Worm (Caenorhabditis elegans) whole organism, L2 larva: Measurements from ENCODE around the gene str-67.

Experiments
- C34F6.9 ChIP-seq: fragments of 150-350 bp; optimal IDR thresholded peaks from 2 replicates; lab custom pipeline; 2014; ENCODE audit warnings: missing biosample characterization, missing genetic modification characterization
- F13H6.1 ChIP-seq: sonication (generic microtip); optimal IDR thresholded peaks from 2 replicates; lab custom pipeline; 2016; ENCODE audit warnings: missing genetic modification characterization, missing compliant biosample characterization
- R02D3.7 ChIP-seq: fragments of 150-350 bp; optimal IDR thresholded peaks from 2 replicates; lab custom pipeline; 2014; ENCODE audit warnings: missing biosample characterization, missing genetic modification characterization
- Y55F3AM.14 ChIP-seq: fragments of 200-800 bp; sonication (Bioruptor generic); optimal IDR thresholded peaks from 2 replicates; lab custom pipeline; 2018; ENCODE audit warnings: mild to moderate bottlenecking, missing genetic modification characterization, missing compliant biosample characterization
- ZK546.5 ChIP-seq: sonication (generic microtip); optimal IDR thresholded peaks from 2 replicates; lab custom pipeline; 2017; ENCODE audit warnings: missing biosample characterization, missing genetic modification characterization
- alr-1 ChIP-seq: fragments of 150-350 bp; optimal IDR thresholded peaks from 2 replicates; lab custom pipeline; 2014; ENCODE audit warnings: missing biosample characterization, missing genetic modification characterization
- aly-2 ChIP-seq: fragments of 150-350 bp; optimal IDR thresholded peaks from 2 replicates; lab custom pipeline; 2014; ENCODE audit warnings: missing biosample characterization, missing genetic modification characterization
- ama-1 ChIP-seq: fragments of 150-350 bp; optimal IDR thresholded peaks from 2 replicates; lab custom pipeline; 2018; ENCODE audit warnings: inconsistent platforms
- blmp-1 ChIP-seq: sonication (generic microtip); optimal IDR thresholded peaks from 2 replicates; lab custom pipeline; 2017; ENCODE audit warnings: missing genetic modification characterization, mild to moderate bottlenecking, missing compliant biosample characterization, antibody characterized with exemption, moderate library complexity; ENCODE audit not compliant: insufficient read depth
- ceh-16 ChIP-seq: fragments of 150-350 bp; optimal IDR thresholded peaks from 2 replicates; lab custom pipeline; 2014; ENCODE audit warnings: missing biosample characterization, missing genetic modification characterization
- dmd-4 ChIP-seq: sonication (generic microtip); optimal IDR thresholded peaks from 2 replicates; lab custom pipeline; 2017; ENCODE audit warnings: missing biosample characterization, missing genetic modification characterization
- elt-1 ChIP-seq: fragments of 150-350 bp; optimal IDR thresholded peaks from 2 replicates; lab custom pipeline; 2014; ENCODE audit warnings: missing biosample characterization, missing genetic modification characterization
- elt-3 ChIP-seq: sonication (generic microtip); optimal IDR thresholded peaks from 2 replicates; lab custom pipeline; 2017; ENCODE audit warnings: missing biosample characterization, missing genetic modification characterization
- fos-1 ChIP-seq: fragments of 150-350 bp; optimal IDR thresholded peaks from 2 replicates; lab custom pipeline; 2014; ENCODE audit warnings: missing biosample characterization, missing genetic modification characterization
- lin-11 ChIP-seq: fragments of 150-350 bp; sonication (generic microtip); optimal IDR thresholded peaks from 2 replicates; lab custom pipeline; 2014; ENCODE audit warnings: missing biosample characterization, missing genetic modification characterization, inconsistent platforms, mixed read lengths
- lin-13 ChIP-seq: fragments of 150-350 bp; optimal IDR thresholded peaks from 2 replicates; lab custom pipeline; 2014; ENCODE audit warnings: missing biosample characterization, missing genetic modification reagents, missing genetic modification characterization
- lin-39 ChIP-seq: fragments of 150-350 bp; optimal IDR thresholded peaks from 2 replicates; lab custom pipeline; 2014; ENCODE audit warnings: missing biosample characterization, missing genetic modification reagents, missing genetic modification characterization
- lsy-2 ChIP-seq, 2 experiments: fragments of 150-350 bp in 1 of 2; sonication (generic microtip) in 1 of 2; optimal IDR thresholded peaks; 2 replicates each; lab custom pipeline; 2014 to 2017; ENCODE audit warnings: missing biosample characterization in 2 of 2, missing genetic modification characterization in 2 of 2
- mab-5 ChIP-seq: fragments of 150-350 bp; optimal IDR thresholded peaks from 2 replicates; lab custom pipeline; 2014; ENCODE audit warnings: missing biosample characterization, missing genetic modification characterization
- nhr-10 ChIP-seq: sonication (generic microtip); optimal IDR thresholded peaks from 2 replicates; lab custom pipeline; 2017; ENCODE audit warnings: missing biosample characterization, missing genetic modification characterization
- nhr-12 ChIP-seq: fragments of 150-350 bp; optimal IDR thresholded peaks from 2 replicates; lab custom pipeline; 2014; ENCODE audit warnings: missing biosample characterization, missing genetic modification characterization
- nhr-21 ChIP-seq: fragments of 150-350 bp; optimal IDR thresholded peaks from 2 replicates; lab custom pipeline; 2014; ENCODE audit warnings: missing biosample characterization, missing genetic modification characterization
- nhr-23 ChIP-seq: fragments of 150-350 bp; optimal IDR thresholded peaks from 2 replicates; lab custom pipeline; 2014; ENCODE audit warnings: missing biosample characterization, missing genetic modification reagents, missing genetic modification characterization
- nhr-25 ChIP-seq: fragments of 150-350 bp; sonication (generic microtip); optimal IDR thresholded peaks from 3 replicates; lab custom pipeline; 2014; ENCODE audit warnings: missing biosample characterization, missing genetic modification characterization
- nhr-77 ChIP-seq: fragments of 150-350 bp; optimal IDR thresholded peaks from 2 replicates; lab custom pipeline; 2014; ENCODE audit warnings: missing biosample characterization, missing genetic modification characterization
- sem-4 ChIP-seq: fragments of 150-350 bp; optimal IDR thresholded peaks from 2 replicates; lab custom pipeline; 2014; ENCODE audit warnings: missing biosample characterization, missing genetic modification reagents, missing genetic modification characterization
- skn-1 ChIP-seq: sonication (generic microtip); optimal IDR thresholded peaks from 2 replicates; lab custom pipeline; 2017; ENCODE audit warnings: missing biosample characterization, missing genetic modification characterization
- sma-3 ChIP-seq: sonication (generic microtip); optimal IDR thresholded peaks from 2 replicates; lab custom pipeline; 2016; ENCODE audit warnings: missing genetic modification reagents, missing genetic modification characterization, missing compliant biosample characterization
- sma-9 ChIP-seq, 2 experiments: fragments of 150-350 bp in 1 of 2; sonication (generic microtip) in 1 of 2; optimal IDR thresholded peaks; 2 replicates each; lab custom pipeline; 2014 to 2016; ENCODE audit warnings: missing genetic modification characterization in 2 of 2, mild to moderate bottlenecking in 1 of 2, missing biosample characterization in 1 of 2, missing compliant biosample characterization in 1 of 2, missing genetic modification reagents in 1 of 2, moderate library complexity in 1 of 2
- snpc-4 ChIP-seq: fragments of 150-350 bp; optimal IDR thresholded peaks from 2 replicates; lab custom pipeline; 2014; ENCODE audit warnings: missing biosample characterization, missing genetic modification characterization
- unc-39 ChIP-seq: fragments of 150-350 bp; optimal IDR thresholded peaks from 2 replicates; lab custom pipeline; 2014; ENCODE audit warnings: missing biosample characterization, missing genetic modification characterization
- unc-55 ChIP-seq: fragments of 150-350 bp; sonication (generic microtip); optimal IDR thresholded peaks from 3 replicates; lab custom pipeline; 2014; ENCODE audit warnings: missing biosample characterization, missing genetic modification reagents, missing genetic modification characterization
- unc-62 ChIP-seq: fragments of 150-350 bp; optimal IDR thresholded peaks from 2 replicates; lab custom pipeline; 2014; ENCODE audit warnings: missing biosample characterization, missing genetic modification reagents, missing genetic modification characterization
- zag-1 ChIP-seq: fragments of 150-350 bp; optimal IDR thresholded peaks from 2 replicates; lab custom pipeline; 2014; ENCODE audit warnings: missing biosample characterization, missing genetic modification characterization
- ztf-1 ChIP-seq: fragments of 200-800 bp; sonication (Bioruptor generic); conservative IDR thresholded peaks from 2 replicates; pipeline ENCODE4 v1.3.6; 2022; ENCODE audit warnings: missing genetic modification characterization, missing compliant biosample characterization
- ztf-11 ChIP-seq: sonication (generic microtip); optimal IDR thresholded peaks from 2 replicates; lab custom pipeline; 2017; ENCODE audit warnings: missing biosample characterization, missing genetic modification characterization
- ztf-4 ChIP-seq: fragments of 150-350 bp; optimal IDR thresholded peaks from 2 replicates; lab custom pipeline; 2014; ENCODE audit warnings: missing biosample characterization, missing genetic modification characterization

str-67 gene

ce11 chrV:1087983-1088382 is 23.6 kb upstream of the str-67 start, which contains the start of gene clec-203:
clec-203 (plus strand) TSS chrV:1088283.
- TF ChIP-seq C34F6.9 (tag; lab: Kevin White, UChicago) (no peak), elt-1 (tag; lab: Kevin White, UChicago) (no peak), unc-39 (tag; lab: Kevin White, UChicago) (no peak), blmp-1 (no peak), dmd-4 (tag; lab: Kevin White, UChicago) (no peak), ama-1 (lab: Kevin White, UChicago) (no peak), ztf-1 (GFP tag; lab: Robert Waterston, UW) (no peak)

ce11 chrV:1084016-1084415 is 19.6 kb upstream of the str-67 start, which contains the start of gene Y50D4B.6:
Y50D4B.6 (plus strand) TSS chrV:1084316.
- TF ChIP-seq F13H6.1 (tag; lab: Kevin White, UChicago) (no peak), ZK546.5 (tag; lab: Kevin White, UChicago) (no peak), unc-39 (tag; lab: Kevin White, UChicago) (no peak), nhr-23 (tag; lab: Kevin White, UChicago) (no peak), fos-1 (tag; lab: Kevin White, UChicago) (no peak), lin-39 (no peak)
- TF ChIP-seq, all 48 proteins: peak for 0

ce11 chrV:1074946-1075345 is 10.6 kb upstream of the str-67 start, which contains the start of gene K10C9.1:
K10C9.1 (plus strand) TSS chrV:1075246.
- no peak for TF ChIP-seq sem-4
- no peak for TF ChIP-seq ceh-16
- TF ChIP-seq alr-1 (tag; lab: Kevin White, UChicago): no peak
- no peak for TF ChIP-seq R02D3.7 (tag; lab: Kevin White, UChicago)
- TF ChIP-seq fos-1 (tag; lab: Kevin White, UChicago): no peak
- TF ChIP-seq aly-2 (tag; lab: Kevin White, UChicago): no peak
- TF ChIP-seq unc-62 (GFP tag; lab: Kevin White, UChicago): no peak
- no peak for TF ChIP-seq nhr-12 (tag; lab: Kevin White, UChicago)
- TF ChIP-seq mab-5 (tag; lab: Kevin White, UChicago): no peak
- TF ChIP-seq nhr-10 (tag; lab: Kevin White, UChicago): no peak
- no peak for TF ChIP-seq nhr-23 (tag; lab: Kevin White, UChicago)
- TF ChIP-seq elt-1 (tag; lab: Kevin White, UChicago): no peak
- TF ChIP-seq nhr-21 (tag; lab: Kevin White, UChicago): no peak
- no peak for TF ChIP-seq snpc-4 (tag; lab: Kevin White, UChicago)
- TF ChIP-seq sma-9 (GFP tag; optimal IDR thresholded peaks at IDR 0.05; lab: Kevin White, UChicago): no peak
- TF ChIP-seq sma-9 (tag; optimal IDR thresholded peaks at IDR 0.05; lab: Kevin White, UChicago): no peak
- TF ChIP-seq elt-3 (tag; lab: Kevin White, UChicago): no peak
- TF ChIP-seq ztf-11: no peak

- TF ChIP-seq C34F6.9 (tag; lab: Kevin White, UChicago) (no peak), sma-9 (GFP tag; optimal IDR thresholded peaks at IDR 0.05; lab: Kevin White, UChicago) (no peak), sma-9 (tag; optimal IDR thresholded peaks at IDR 0.05; lab: Kevin White, UChicago) (no peak), mab-5 (tag; lab: Kevin White, UChicago) (no peak), ceh-16 (no peak), aly-2 (tag; lab: Kevin White, UChicago) (no peak), unc-55 (GFP tag; lab: Kevin White, UChicago) (no peak), snpc-4 (tag; lab: Kevin White, UChicago) (no peak), lsy-2 (tag; optimal IDR thresholded peaks at IDR 0.05; lab: Kevin White, UChicago) (no peak), nhr-12 (tag; lab: Kevin White, UChicago) (no peak), skn-1 (tag; lab: Kevin White, UChicago) (no peak), sma-3 (GFP tag; lab: Kevin White, UChicago) (no peak), zag-1 (tag; lab: Kevin White, UChicago) (no peak), ztf-4 (tag; lab: Kevin White, UChicago) (no peak)
- TF ChIP-seq, all 48 proteins: peak for 0
Measured at ce11 chrV:1067468-1067867, 3.1 kb upstream of the str-67 start, which contains the start of gene K10C9.7. K10C9.7 (minus strand) TSS chrV:1067568.

- TF ChIP-seq Y55F3AM.14 (GFP tag; lab: Kevin White, UChicago) (no peak), ztf-4 (tag; lab: Kevin White, UChicago) (no peak), nhr-21 (tag; lab: Kevin White, UChicago) (no peak), nhr-12 (tag; lab: Kevin White, UChicago) (no peak), nhr-10 (tag; lab: Kevin White, UChicago) (no peak), nhr-25 (tag; lab: Kevin White, UChicago) (no peak), lin-13 (GFP tag; lab: Kevin White, UChicago) (no peak), snpc-4 (tag; lab: Kevin White, UChicago) (no peak), nhr-77 (tag; lab: Kevin White, UChicago) (no peak), ztf-1 (GFP tag; lab: Robert Waterston, UW) (no peak), lsy-2 (tag; optimal IDR thresholded peaks at IDR 0.05; lab: Kevin White, UChicago) (no peak), C34F6.9 (tag; lab: Kevin White, UChicago) (no peak), lin-39 (no peak), skn-1 (tag; lab: Kevin White, UChicago) (no peak), lin-11 (tag; lab: Kevin White, UChicago) (no peak), dmd-4 (tag; lab: Kevin White, UChicago) (no peak), zag-1 (tag; lab: Kevin White, UChicago) (no peak), unc-62 (GFP tag; lab: Kevin White, UChicago) (no peak)
Measured at ce11 chrV:1061295-1061694, 3.1 kb downstream of the str-67 start, which contains the start of gene rnst-2. rnst-2 (plus strand) TSS chrV:1061595.
